Worm (Caenorhabditis elegans) whole organism, midembryonic: Measurements from ENCODE around the gene mrpl-16.
"Not testable (repeated sequence)": the region's sequence is repeated elsewhere in the genome, so short reads cannot be mapped to it uniquely, and the experiment has no call there.

Source experiments
- T22C8.4 ChIP-seq: fragments of 200-800 bp; sonication (Bioruptor generic); IDR thresholded peaks from 2 replicates; pipeline ENCODE4 v1.3.6; 2022; ENCODE audit warnings: missing genetic modification characterization, missing compliant biosample characterization
- cog-1 ChIP-seq: sonication (generic microtip); optimal IDR thresholded peaks from 2 replicates; lab custom pipeline; 2016; ENCODE audit warnings: missing genetic modification characterization, missing compliant biosample characterization
- flt-1 ChIP-seq: fragments of 200-800 bp; sonication (Bioruptor generic); IDR thresholded peaks from 2 replicates; pipeline ENCODE4 v1.3.6; 2022; ENCODE audit warnings: missing genetic modification characterization, missing compliant biosample characterization
- klf-2 ChIP-seq: fragments of 200-800 bp; sonication (Bioruptor generic); conservative IDR thresholded peaks from 2 replicates; pipeline ENCODE4 v1.3.6; 2022; ENCODE audit warnings: missing genetic modification reagents, missing genetic modification characterization, missing compliant biosample characterization
- med-1 ChIP-seq: sonication (generic microtip); optimal IDR thresholded peaks from 2 replicates; lab custom pipeline; 2017; ENCODE audit warnings: missing genetic modification characterization, mild to moderate bottlenecking, missing compliant biosample characterization, antibody characterized with exemption, missing genetic modification reagents; ENCODE audit not compliant: insufficient read depth
- ref-1 ChIP-seq: fragments of 200-800 bp; sonication (Bioruptor generic); conservative IDR thresholded peaks from 2 replicates; pipeline ENCODE4 v1.3.6; 2022; ENCODE audit warnings: missing genetic modification reagents, missing genetic modification characterization, missing compliant biosample characterization
- tab-1 ChIP-seq: fragments of 200-800 bp; sonication (Bioruptor generic); IDR thresholded peaks from 2 replicates; pipeline ENCODE4 v1.3.6; 2022; ENCODE audit warnings: missing genetic modification characterization, missing compliant biosample characterization
- ztf-23 ChIP-seq: fragments of 200-800 bp; sonication (Bioruptor generic); IDR thresholded peaks from 2 replicates; pipeline ENCODE4 v1.3.6; 2022; ENCODE audit warnings: missing genetic modification reagents, missing genetic modification characterization, missing compliant biosample characterization
- ztf-29 ChIP-seq: fragments of 200-800 bp; sonication (Bioruptor generic); IDR thresholded peaks from 2 replicates; pipeline ENCODE4 v1.3.6; 2022; ENCODE audit warnings: missing genetic modification reagents, missing genetic modification characterization, missing compliant biosample characterization

Gene mrpl-16

DNA sequence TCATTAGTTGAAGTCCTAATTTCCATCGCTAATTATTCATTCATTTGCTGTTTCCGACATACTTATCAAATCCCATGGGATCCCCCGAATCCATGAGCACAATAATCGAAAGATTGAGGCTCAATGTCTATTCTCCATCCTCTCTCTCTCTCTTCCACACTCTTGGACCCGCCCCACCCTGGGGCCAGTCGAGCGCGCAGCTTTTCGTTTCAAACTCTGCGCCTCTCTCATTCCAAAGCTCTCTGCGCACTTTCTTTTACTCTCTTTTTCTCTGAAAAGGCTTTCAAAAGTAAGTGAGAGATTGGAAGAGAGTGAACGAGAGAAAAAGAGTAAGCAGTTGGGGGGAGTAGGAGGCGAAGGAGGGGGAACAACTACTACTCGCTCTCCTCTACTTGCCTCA is 17.5 kb downstream of the mrpl-16 start, which contains the start of gene acy-1:
acy-1 (plus strand) TSS at position 346 of the 400 bp plus-strand sequence.
- TF ChIP-seq cog-1 (tag; lab: Kevin White, UChicago) (peak; percentile 25), med-1 (GFP tag; lab: Kevin White, UChicago) (no peak)

DNA sequence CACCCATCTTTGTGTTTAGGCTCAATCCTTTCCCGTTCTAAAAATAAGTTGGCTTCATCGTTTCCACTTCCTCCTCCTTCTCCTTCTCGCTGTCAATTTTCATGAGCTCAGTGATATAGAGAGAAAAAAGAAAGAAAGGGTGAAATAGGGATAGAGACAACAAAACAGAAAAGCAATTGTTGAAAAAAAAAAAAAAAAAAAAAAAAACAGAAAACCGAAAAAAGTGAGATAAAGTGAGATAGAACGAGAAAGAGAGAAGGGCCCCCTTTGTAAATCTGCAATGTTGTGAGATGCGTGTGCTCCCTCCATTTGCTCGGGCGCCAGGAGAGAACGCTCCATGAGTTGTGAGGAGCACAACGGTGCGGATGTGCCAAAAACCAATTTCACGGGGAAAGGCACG is 19.7 kb downstream of the mrpl-16 start:
- TF ChIP-seq flt-1 (GFP tag; lab: Robert Waterston, UW) (0 out of 2 replicates have a peak, but pooled peaks have one; percentile 44), T22C8.4 (no peak)

DNA sequence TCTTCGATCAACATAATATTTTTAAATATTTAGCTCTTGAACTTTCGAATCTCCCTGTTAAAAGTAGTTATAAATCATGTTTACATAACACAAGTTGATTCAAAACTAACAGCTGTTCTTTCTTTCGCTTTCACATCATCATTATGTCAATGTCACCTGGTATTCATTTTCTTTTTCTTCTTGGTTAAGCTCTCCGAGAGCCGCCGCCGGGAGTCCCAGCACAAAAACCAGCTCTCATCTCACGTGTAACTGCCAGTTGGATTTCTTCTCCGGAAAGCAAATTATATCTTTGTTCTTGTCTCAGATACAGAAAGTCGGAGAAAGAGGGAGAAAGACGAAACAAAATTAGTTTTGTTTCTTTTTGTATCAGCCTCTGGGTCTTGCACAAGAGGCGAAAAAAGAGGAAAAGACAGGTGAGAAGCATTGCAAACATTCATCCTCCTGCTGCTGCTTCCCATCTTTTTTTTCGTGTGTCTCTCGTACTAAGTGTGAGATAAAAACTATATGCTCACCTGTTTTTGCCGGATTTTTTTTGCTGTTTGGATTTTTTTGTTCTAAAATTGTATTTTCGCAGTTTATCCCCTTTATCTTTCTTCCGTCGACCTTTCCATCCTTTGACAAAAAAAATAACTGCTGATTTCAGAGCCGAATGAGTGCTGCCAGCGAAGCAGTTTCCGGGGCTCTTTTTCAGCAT is 27.2 kb downstream of the mrpl-16 start, which contains the start of gene F17C8.3:
F17C8.3 (plus strand) TSS at position 644 of the 694 bp plus-strand sequence.
- TF ChIP-seq T22C8.4: no peak
- TF ChIP-seq flt-1 (GFP tag; lab: Robert Waterston, UW): no peak
- no peak for TF ChIP-seq tab-1
- no peak for TF ChIP-seq ref-1 (GFP tag; lab: Robert Waterston, UW)
- TF ChIP-seq ztf-23 (GFP tag; lab: Robert Waterston, UW): no peak
- TF ChIP-seq ztf-29: no peak
- TF ChIP-seq med-1 (GFP tag; lab: Kevin White, UChicago): no peak
- TF ChIP-seq klf-2 (GFP tag; lab: Robert Waterston, UW): no peak
- TF ChIP-seq cog-1 (tag; lab: Kevin White, UChicago): no peak

DNA sequence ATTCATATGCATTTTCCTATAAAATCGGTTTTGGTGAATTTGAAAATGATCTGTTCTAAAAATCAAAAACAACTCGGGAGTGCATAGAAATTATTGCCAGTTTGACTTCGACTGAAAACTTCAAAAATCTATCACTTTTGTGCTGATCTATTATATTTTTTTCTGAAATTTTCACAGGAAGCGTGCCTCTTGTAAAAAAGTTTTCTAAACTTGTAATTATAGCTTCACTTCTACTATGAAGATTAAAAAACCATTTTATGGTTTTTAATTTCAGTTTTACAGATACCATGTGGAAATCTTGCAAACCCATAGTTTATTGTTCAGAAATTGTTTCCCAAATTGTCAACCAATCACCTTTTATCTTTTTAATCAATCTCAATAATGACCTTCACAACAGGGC is 29.9 kb downstream of the mrpl-16 start, which contains the start of gene F17C8.9:
F17C8.9 (plus strand) TSS at position 301 of the 400 bp plus-strand sequence.
- no peak for TF ChIP-seq T22C8.4
- TF ChIP-seq ztf-29: no peak
- TF ChIP-seq flt-1 (GFP tag; lab: Robert Waterston, UW): no peak
- TF ChIP-seq ztf-23 (GFP tag; lab: Robert Waterston, UW): no peak
- TF ChIP-seq klf-2 (GFP tag; lab: Robert Waterston, UW): no peak
- TF ChIP-seq tab-1: no peak
- TF ChIP-seq med-1 (GFP tag; lab: Kevin White, UChicago): no peak
- no peak for TF ChIP-seq ref-1 (GFP tag; lab: Robert Waterston, UW)
- no peak for TF ChIP-seq cog-1 (tag; lab: Kevin White, UChicago)

DNA sequence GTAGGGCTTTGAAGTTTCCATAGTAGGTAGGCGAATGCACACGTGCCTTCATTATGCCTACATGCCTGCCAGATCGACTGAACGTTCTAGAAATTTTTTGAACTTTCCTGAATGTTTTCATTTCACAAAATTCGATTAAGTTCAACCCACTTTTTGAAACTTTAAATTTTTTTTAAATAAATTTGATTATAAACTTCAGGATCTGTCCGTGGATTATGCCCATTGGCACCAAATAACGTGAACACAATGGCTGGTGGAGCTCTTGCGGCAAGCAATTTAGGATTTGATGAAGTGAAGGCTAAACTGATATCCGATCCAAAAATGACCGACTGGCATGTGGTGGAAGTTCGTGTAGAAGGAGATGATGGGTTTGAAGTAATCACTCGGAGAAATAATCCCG is 31.2 kb downstream of the mrpl-16 start, which contains the start of gene F17C8.7:
F17C8.7 (plus strand) TSS at position 301 of the 400 bp plus-strand sequence.
- TF ChIP-seq tab-1 (no peak), ztf-29 (no peak), T22C8.4 (no peak), ref-1 (GFP tag; lab: Robert Waterston, UW) (no peak), flt-1 (GFP tag; lab: Robert Waterston, UW) (no peak), klf-2 (GFP tag; lab: Robert Waterston, UW) (no peak), med-1 (GFP tag; lab: Kevin White, UChicago) (no peak), ztf-23 (GFP tag; lab: Robert Waterston, UW) (no peak), cog-1 (tag; lab: Kevin White, UChicago) (no peak)

DNA sequence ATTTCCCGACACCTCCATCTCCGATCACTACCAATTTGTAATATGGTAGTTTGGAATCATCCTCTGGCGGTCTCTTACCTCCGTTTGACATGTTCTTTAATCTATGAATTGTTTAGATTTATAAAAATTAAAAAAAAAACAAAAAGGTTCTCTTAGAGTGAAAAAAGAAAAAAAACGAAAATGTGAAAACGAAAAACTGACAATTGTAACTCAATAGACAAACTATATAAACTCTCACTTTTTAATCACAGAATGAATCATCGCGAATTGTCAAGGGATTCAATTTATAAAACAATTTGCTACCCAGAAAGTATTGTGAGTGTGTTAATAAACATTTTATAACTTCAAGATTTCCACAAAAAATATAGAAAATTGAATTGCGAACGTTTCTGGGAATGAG is 35.8 kb downstream of the mrpl-16 start, which contains the start of gene ras-2:
ras-2 (minus strand) TSS at position 101 of the 400 bp plus-strand sequence.
- no peak for TF ChIP-seq klf-2 (GFP tag; lab: Robert Waterston, UW)
- TF ChIP-seq med-1 (GFP tag; lab: Kevin White, UChicago): no peak
- no peak for TF ChIP-seq T22C8.4
- no peak for TF ChIP-seq ref-1 (GFP tag; lab: Robert Waterston, UW)
- no peak for TF ChIP-seq ztf-29
- no peak for TF ChIP-seq cog-1 (tag; lab: Kevin White, UChicago)
- TF ChIP-seq ztf-23 (GFP tag; lab: Robert Waterston, UW): no peak
- TF ChIP-seq tab-1: no peak
- no peak for TF ChIP-seq flt-1 (GFP tag; lab: Robert Waterston, UW)

DNA sequence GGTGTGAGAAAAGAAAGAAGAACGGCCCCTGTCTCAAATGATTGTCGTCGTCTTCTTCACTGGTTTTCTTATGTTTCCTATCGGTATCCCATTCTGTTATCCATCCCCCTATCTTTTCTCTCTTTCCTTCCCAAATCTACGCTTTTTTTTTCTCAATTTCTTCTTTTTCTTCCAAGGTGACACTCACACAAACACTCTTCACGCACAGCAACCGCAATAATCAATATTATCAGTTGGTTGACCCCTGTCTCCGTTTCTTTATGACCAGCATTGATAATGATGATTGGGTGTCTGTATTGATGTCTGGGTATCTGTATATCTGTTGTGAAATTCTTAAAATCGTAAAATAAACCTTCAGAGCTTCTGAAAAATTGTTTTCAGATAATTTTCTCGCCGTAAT is 36.6 kb downstream of the mrpl-16 start:
- no peak for TF ChIP-seq T22C8.4
- no peak for TF ChIP-seq klf-2 (GFP tag; lab: Robert Waterston, UW)
- TF ChIP-seq ref-1 (GFP tag; lab: Robert Waterston, UW): no peak
- TF ChIP-seq ztf-23 (GFP tag; lab: Robert Waterston, UW): no peak
- TF ChIP-seq med-1 (GFP tag; lab: Kevin White, UChicago): no peak
- no peak for TF ChIP-seq flt-1 (GFP tag; lab: Robert Waterston, UW)
- TF ChIP-seq ztf-29: no peak
- TF ChIP-seq cog-1 (tag; lab: Kevin White, UChicago): no peak
- no peak for TF ChIP-seq tab-1

DNA sequence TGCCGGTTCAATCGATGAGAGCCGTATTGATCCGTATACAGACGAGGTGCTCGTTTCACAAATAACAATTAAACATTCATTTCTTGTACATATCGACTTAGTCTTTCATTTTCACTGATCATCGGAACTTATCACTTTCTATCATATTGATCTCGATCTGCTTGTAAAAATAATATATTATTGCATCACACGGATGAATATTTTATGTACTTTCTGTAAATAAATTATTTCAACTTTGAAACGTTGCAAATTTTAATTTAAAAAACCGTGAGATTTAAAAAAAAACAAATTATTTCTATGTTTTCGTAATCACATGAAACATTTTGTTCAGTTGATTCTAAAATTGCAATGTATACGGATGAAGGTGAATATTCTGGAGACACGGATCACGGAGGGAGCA is 38.4 kb downstream of the mrpl-16 start, which contains the start of gene twk-6:
twk-6 (plus strand) TSS at position 301 of the 400 bp plus-strand sequence.
- TF ChIP-seq ref-1 (GFP tag; lab: Robert Waterston, UW); klf-2 (GFP tag; lab: Robert Waterston, UW); cog-1 (tag; lab: Kevin White, UChicago): not testable (repeated sequence)

DNA sequence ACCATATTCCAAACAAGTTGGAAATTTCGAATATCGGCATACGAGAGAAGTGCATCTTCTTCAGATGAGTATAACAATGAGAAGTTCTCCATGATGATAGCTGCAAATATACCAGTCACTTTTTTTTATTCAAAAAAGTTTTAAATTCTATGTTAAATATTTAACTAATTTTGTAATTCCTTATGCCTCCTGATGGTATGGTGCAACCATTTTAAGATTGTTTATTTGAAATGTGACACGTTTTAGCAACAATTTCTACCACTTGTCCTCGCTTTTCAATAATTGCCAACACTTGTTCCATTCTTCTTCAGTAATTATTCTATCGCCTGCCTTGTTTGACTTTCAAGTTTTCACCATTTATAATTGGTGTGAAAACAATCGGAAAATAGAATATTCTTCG is 41.7 kb downstream of the mrpl-16 start, which contains the start of gene F17C8.6:
F17C8.6 (minus strand) TSS at position 101 of the 400 bp plus-strand sequence.
- TF ChIP-seq klf-2 (GFP tag; lab: Robert Waterston, UW) (no peak), T22C8.4 (no peak), ztf-29 (no peak), tab-1 (no peak), ref-1 (GFP tag; lab: Robert Waterston, UW) (no peak), med-1 (GFP tag; lab: Kevin White, UChicago) (no peak), flt-1 (GFP tag; lab: Robert Waterston, UW) (no peak), cog-1 (tag; lab: Kevin White, UChicago) (no peak), ztf-23 (GFP tag; lab: Robert Waterston, UW) (no peak)
